Fruit fly (Drosophila melanogaster) whole organism, embryonic: ENCODE results near the gene ZIPIC.

ENCODE experiments used
- ATbp ChIP-seq: fragments of 200-800 bp; sonication (Bioruptor generic); optimal IDR thresholded peaks from 2 replicates; lab custom pipeline; 2017; ENCODE audit warnings: missing biosample characterization, mild to moderate bottlenecking, missing genetic modification characterization, missing genetic modification reagents
- Ada2b ChIP-seq: fragments of 200-800 bp; sonication (Bioruptor generic); IDR thresholded peaks from 2 replicates; pipeline ENCODE4 v1.3.6; 2022; ENCODE audit warnings: missing biosample characterization, missing genetic modification characterization
- CG10543 ChIP-seq: fragments of 200-800 bp; sonication (Bioruptor generic); optimal IDR thresholded peaks from 3 replicates; lab custom pipeline; 2017; ENCODE audit warnings: missing biosample characterization, mild to moderate bottlenecking, missing genetic modification characterization, moderate library complexity
- CG11398 ChIP-seq: fragments of 200-800 bp; sonication (Bioruptor generic); optimal IDR thresholded peaks from 2 replicates; lab custom pipeline; 2016; ENCODE audit warnings: missing biosample characterization, missing genetic modification characterization
- CG15073 ChIP-seq: fragments of 200-800 bp; sonication (Bioruptor generic); optimal IDR thresholded peaks from 2 replicates; lab custom pipeline; 2016; ENCODE audit warnings: missing biosample characterization, missing genetic modification characterization
- CG1832 ChIP-seq: fragments of 200-800 bp; sonication (Bioruptor generic); optimal IDR thresholded peaks from 2 replicates; lab custom pipeline; 2017; ENCODE audit warnings: missing biosample characterization, mild to moderate bottlenecking, missing genetic modification characterization, inconsistent platforms
- CG32532 ChIP-seq: fragments of 200-800 bp; sonication (Bioruptor generic); IDR thresholded peaks from 2 replicates; pipeline ENCODE4 v1.3.6; 2022; ENCODE audit warnings: missing biosample characterization, missing genetic modification characterization
- CG3995 ChIP-seq: fragments of 200-800 bp; sonication (Bioruptor generic); optimal IDR thresholded peaks from 3 replicates; lab custom pipeline; 2016; ENCODE audit warnings: missing biosample characterization, missing genetic modification characterization
- CG4282 ChIP-seq: fragments of 200-800 bp; sonication (Bioruptor generic); optimal IDR thresholded peaks from 2 replicates; lab custom pipeline; 2016; ENCODE audit warnings: missing biosample characterization, missing genetic modification characterization
- CG4617 ChIP-seq: fragments of 200-800 bp; sonication (Bioruptor generic); optimal IDR thresholded peaks from 3 replicates; lab custom pipeline; 2016; ENCODE audit warnings: missing biosample characterization, missing genetic modification characterization, borderline replicate concordance
- CG4854 ChIP-seq: fragments of 200-800 bp; sonication (Bioruptor generic); optimal IDR thresholded peaks from 2 replicates; lab custom pipeline; 2016; ENCODE audit warnings: missing biosample characterization, missing genetic modification characterization, inconsistent platforms
- CG6175 ChIP-seq: fragments of 200-800 bp; sonication (Bioruptor generic); IDR thresholded peaks from 3 replicates; pipeline ENCODE4 v1.3.6; 2022; ENCODE audit warnings: missing biosample characterization, missing genetic modification characterization
- CG8089 ChIP-seq: fragments of 200-800 bp; sonication (Bioruptor generic); optimal IDR thresholded peaks from 3 replicates; lab custom pipeline; 2016; ENCODE audit warnings: missing biosample characterization, missing genetic modification characterization
- D19A ChIP-seq: fragments of 200-800 bp; optimal IDR thresholded peaks from 3 replicates; lab custom pipeline; 2019; ENCODE audit warnings: missing biosample characterization, mild to moderate bottlenecking, missing genetic modification characterization, moderate library complexity
- E2f1 ChIP-seq: fragments of 200-800 bp; sonication (Bioruptor generic); IDR thresholded peaks from 2 replicates; pipeline ENCODE4 v1.3.6; 2022; ENCODE audit warnings: missing biosample characterization, missing genetic modification characterization
- E2f2 ChIP-seq: fragments of 200-800 bp; sonication (Bioruptor generic); IDR thresholded peaks from 2 replicates; pipeline ENCODE4 v1.3.6; 2022; ENCODE audit warnings: missing biosample characterization, missing genetic modification characterization
- H2.0 ChIP-seq: fragments of 200-800 bp; sonication (Bioruptor generic); IDR thresholded peaks from 2 replicates; pipeline ENCODE4 v1.3.6; 2022; ENCODE audit warnings: missing biosample characterization, missing genetic modification characterization
- Kr ChIP-seq: fragments of 200-800 bp; sonication (Bioruptor generic); optimal IDR thresholded peaks from 2 replicates; lab custom pipeline; 2017; ENCODE audit warnings: missing biosample characterization, mild to moderate bottlenecking, missing genetic modification characterization
- MTF-1 ChIP-seq: fragments of 200-800 bp; sonication (Bioruptor generic); optimal IDR thresholded peaks from 2 replicates; lab custom pipeline; 2018; ENCODE audit warnings: missing biosample characterization, mild to moderate bottlenecking, missing genetic modification characterization, borderline replicate concordance
- Nf-YB ChIP-seq: fragments of 200-800 bp; sonication (Bioruptor generic); optimal IDR thresholded peaks from 3 replicates; lab custom pipeline; 2019; ENCODE audit warnings: missing biosample characterization, mild to moderate bottlenecking, missing genetic modification characterization, moderate library complexity
- Pdp1 ChIP-seq, 2 experiments: fragments of 200-800 bp; sonication (Bioruptor generic); optimal IDR thresholded peaks; 3 replicates each; lab custom pipeline; 2016; ENCODE audit warnings: missing biosample characterization in 2 of 2, missing genetic modification characterization in 2 of 2, mild to moderate bottlenecking in 1 of 2, moderate library complexity in 1 of 2
- Scr ChIP-seq: fragments of 200-800 bp; sonication (Bioruptor generic); IDR thresholded peaks from 2 replicates; pipeline ENCODE4 v1.3.6; 2022; ENCODE audit warnings: missing biosample characterization, missing genetic modification characterization; ENCODE audit not compliant: partially characterized antibody
- Vsx1 ChIP-seq: fragments of 200-800 bp; sonication (Bioruptor generic); optimal IDR thresholded peaks from 2 replicates; lab custom pipeline; 2017; ENCODE audit warnings: missing biosample characterization, mild to moderate bottlenecking, missing genetic modification characterization, missing genetic modification reagents
- YL-1 ChIP-seq: fragments of 200-800 bp; sonication (Bioruptor generic); optimal IDR thresholded peaks from 3 replicates; lab custom pipeline; 2017; ENCODE audit warnings: missing biosample characterization, mild to moderate bottlenecking, missing genetic modification characterization
- al ChIP-seq: fragments of 200-800 bp; sonication (Bioruptor generic); IDR thresholded peaks from 2 replicates; pipeline ENCODE4 v1.3.6; 2022; ENCODE audit warnings: missing biosample characterization, missing genetic modification characterization
- bcd ChIP-seq: fragments of 200-800 bp; sonication (Bioruptor generic); optimal IDR thresholded peaks from 2 replicates; lab custom pipeline; 2017; ENCODE audit warnings: missing biosample characterization, mild to moderate bottlenecking, missing genetic modification characterization
- chif ChIP-seq, 2 experiments: fragments of 200-800 bp; sonication (Bioruptor generic); optimal IDR thresholded peaks; 3 replicates each; lab custom pipeline; 2016; ENCODE audit warnings: missing biosample characterization in 2 of 2, missing genetic modification characterization in 2 of 2
- croc ChIP-seq: fragments of 200-800 bp; sonication (Bioruptor generic); conservative IDR thresholded peaks from 3 replicates; pipeline ENCODE4 v1.3.6; 2022; ENCODE audit warnings: missing biosample characterization, missing genetic modification characterization
- dpn ChIP-seq, 2 experiments: fragments of 200-800 bp; sonication (Bioruptor generic); optimal IDR thresholded peaks; 3 replicates each; lab custom pipeline; 2016; ENCODE audit warnings: missing biosample characterization in 2 of 2, missing genetic modification characterization in 2 of 2
- dysf ChIP-seq: fragments of 200-800 bp; sonication (Bioruptor generic); IDR thresholded peaks from 3 replicates; pipeline ENCODE4 v1.3.6; 2022; ENCODE audit warnings: missing biosample characterization, missing genetic modification characterization
- exex ChIP-seq: fragments of 200-800 bp; sonication (Bioruptor generic); optimal IDR thresholded peaks from 4 replicates; lab custom pipeline; 2018; ENCODE audit warnings: missing biosample characterization, mild to moderate bottlenecking, missing genetic modification characterization, moderate library complexity
- fd3F ChIP-seq: fragments of 200-800 bp; sonication (Bioruptor generic); optimal IDR thresholded peaks from 2 replicates; lab custom pipeline; 2018; ENCODE audit warnings: missing biosample characterization, mild to moderate bottlenecking, missing genetic modification characterization, moderate library complexity
- gfzf ChIP-seq: fragments of 200-800 bp; sonication (Bioruptor generic); optimal IDR thresholded peaks from 2 replicates; lab custom pipeline; 2016; ENCODE audit warnings: missing biosample characterization, mild to moderate bottlenecking, missing genetic modification characterization, moderate library complexity
- h ChIP-seq: fragments of >200 bp; optimal IDR thresholded peaks from 2 replicates; lab custom pipeline; 2017
- jing ChIP-seq: fragments of 200-800 bp; sonication (Bioruptor generic); optimal IDR thresholded peaks from 2 replicates; lab custom pipeline; 2018; ENCODE audit warnings: missing biosample characterization, mild to moderate bottlenecking, missing genetic modification characterization
- mam ChIP-seq: fragments of 200-800 bp; sonication (Bioruptor generic); optimal IDR thresholded peaks from 3 replicates; lab custom pipeline; 2016; ENCODE audit warnings: missing biosample characterization, missing genetic modification characterization
- pan ChIP-seq, 4 experiments: fragments of >200 bp in 3 of 4; fragments of 200-800 bp in 1 of 4; sonication (Bioruptor generic) in 1 of 4; optimal IDR thresholded peaks in 3 of 4; IDR thresholded peaks in 1 of 4; 2 replicates each; pipeline versions ENCODE4 v1.3.6 to Lab custom; 2017 to 2022; ENCODE audit warnings: missing biosample characterization in 2 of 4, missing genetic modification characterization in 2 of 4, mixed read lengths in 1 of 4
- scrt ChIP-seq: fragments of 200-800 bp; sonication (Bioruptor generic); optimal IDR thresholded peaks from 2 replicates; lab custom pipeline; 2018; ENCODE audit warnings: missing biosample characterization, mild to moderate bottlenecking, missing genetic modification characterization, moderate library complexity
- sd ChIP-seq: fragments of 200-800 bp; sonication (Bioruptor generic); optimal IDR thresholded peaks from 3 replicates; lab custom pipeline; 2018; ENCODE audit warnings: missing biosample characterization, mild to moderate bottlenecking, missing genetic modification characterization, moderate library complexity
- sens ChIP-seq: fragments of 200-800 bp; sonication (Bioruptor generic); peaks from one replicate; lab custom pipeline; 2016; ENCODE audit warnings: missing biosample characterization, missing genetic modification characterization
- sima ChIP-seq: fragments of 200-800 bp; sonication (Bioruptor generic); optimal IDR thresholded peaks from 2 replicates; lab custom pipeline; 2016; ENCODE audit warnings: missing biosample characterization, missing genetic modification characterization
- slbo ChIP-seq: fragments of 200-800 bp; sonication (Bioruptor generic); IDR thresholded peaks from 2 replicates; pipeline ENCODE4 v1.3.6; 2022; ENCODE audit warnings: missing biosample characterization, missing genetic modification characterization
- sob ChIP-seq: fragments of 200-800 bp; sonication (Bioruptor generic); IDR thresholded peaks from 2 replicates; pipeline ENCODE4 v1.3.6; 2022; ENCODE audit warnings: missing biosample characterization, missing genetic modification characterization
- sqz ChIP-seq: fragments of 200-800 bp; sonication (Bioruptor generic); optimal IDR thresholded peaks from 3 replicates; lab custom pipeline; 2018; ENCODE audit warnings: missing biosample characterization, mild to moderate bottlenecking, missing genetic modification characterization
- sug ChIP-seq: fragments of 200-800 bp; optimal IDR thresholded peaks from 2 replicates; lab custom pipeline; 2019; ENCODE audit warnings: missing biosample characterization, mild to moderate bottlenecking, missing genetic modification characterization, moderate library complexity
- tgo ChIP-seq: fragments of 200-800 bp; sonication (Bioruptor generic); IDR thresholded peaks from 3 replicates; pipeline ENCODE4 v1.3.6; 2022; ENCODE audit warnings: missing biosample characterization, missing genetic modification characterization
- ttk ChIP-seq: fragments of 200-800 bp; sonication (Bioruptor generic); IDR thresholded peaks from 2 replicates; pipeline ENCODE4 v2.1.2; 2022; ENCODE audit warnings: missing biosample characterization, missing genetic modification characterization
- zfh1 ChIP-seq: fragments of 200-800 bp; sonication (Bioruptor generic); IDR thresholded peaks from 3 replicates; pipeline ENCODE4 v1.3.6; 2022; ENCODE audit warnings: missing biosample characterization, missing genetic modification characterization

ZIPIC gene

dm6 chr3R:30012602-30013489 lies 23.8 kb downstream of the ZIPIC start (continued):
- TF ChIP-seq Nf-YB (GFP tag; lab: Kevin White, UChicago): no peak
- TF ChIP-seq CG15073 (GFP tag; lab: Kevin White, UChicago): no peak
- no peak for TF ChIP-seq Scr
- TF ChIP-seq sens (GFP tag; lab: Kevin White, UChicago): peak; percentile 59
- peak; percentile 17 for TF ChIP-seq YL-1 (GFP tag; lab: Kevin White, UChicago)
- TF ChIP-seq Pdp1 (GFP tag; optimal IDR thresholded peaks at IDR 0.05; lab: Kevin White, UChicago): peak in 1 of 2 experiments; percentile 88
- peak; percentile 83 for TF ChIP-seq CG32532
- TF ChIP-seq sug (tag; lab: Kevin White, UChicago): peak; percentile 25
- no peak for TF ChIP-seq sima (GFP tag; lab: Kevin White, UChicago)
- no peak for TF ChIP-seq sob (GFP tag; lab: Robert Waterston, UW)
- no peak for TF ChIP-seq CG3995 (GFP tag; lab: Kevin White, UChicago)
- TF ChIP-seq E2f2 (GFP tag; lab: Robert Waterston, UW): no peak
- TF ChIP-seq gfzf: no peak
- TF ChIP-seq jing (GFP tag; lab: Kevin White, UChicago): no peak
- TF ChIP-seq H2.0 (GFP tag; lab: Robert Waterston, UW): 0 out of 2 replicates have a peak, but pooled peaks have one; percentile 19
- TF ChIP-seq dpn (GFP tag; optimal IDR thresholded peaks at IDR 0.05; lab: Kevin White, UChicago): peak in 1 of 2 experiments; percentile 19
- TF ChIP-seq CG10543 (GFP tag; lab: Kevin White, UChicago): peak; percentile 18
- TF ChIP-seq sqz (GFP tag; lab: Kevin White, UChicago): no peak
- TF ChIP-seq MTF-1 (GFP tag; lab: Kevin White, UChicago): no peak
- TF ChIP-seq al (GFP tag; lab: Robert Waterston, UW): peak; percentile 36; the same call in 1 of the 2 replicates
- no peak for TF ChIP-seq D19A
- no peak for TF ChIP-seq CG4854 (GFP tag; lab: Kevin White, UChicago)
- no peak for TF ChIP-seq E2f1
- TF ChIP-seq CG6175 (GFP tag; lab: Robert Waterston, UW): no peak
- TF ChIP-seq fd3F (GFP tag; lab: Kevin White, UChicago): no peak
- no peak for TF ChIP-seq Kr (GFP tag; lab: Kevin White, UChicago)
- peak; percentile 20 for TF ChIP-seq Vsx1
- no peak for TF ChIP-seq scrt
- TF ChIP-seq CG4617 (GFP tag; lab: Kevin White, UChicago): no peak
- TF ChIP-seq tgo (GFP tag; lab: Robert Waterston, UW): no peak
- TF ChIP-seq slbo (GFP tag; lab: Robert Waterston, UW): peak; percentile 48; the same call in 1 of the 2 replicates
- TF ChIP-seq CG8089 (GFP tag; lab: Kevin White, UChicago): no peak
- TF ChIP-seq exex (tag; lab: Kevin White, UChicago): peak; percentile 64
- peak; percentile 23 for TF ChIP-seq bcd
- peak; percentile 54; the same call in 2 of the 3 replicates for TF ChIP-seq dysf (GFP tag; lab: Robert Waterston, UW)
- 0 out of 2 replicates have a peak, but pooled peaks have one; percentile 25 for TF ChIP-seq Ada2b
- TF ChIP-seq croc (GFP tag; lab: Robert Waterston, UW): no peak
- 0 out of 2 replicates have a peak, but pooled peaks have one; percentile 9 for TF ChIP-seq ttk (GFP tag; lab: Robert Waterston, UW)
- no peak for TF ChIP-seq ATbp
- peak; percentile 39 for TF ChIP-seq sd
- TF ChIP-seq chif (GFP tag; optimal IDR thresholded peaks at IDR 0.05; lab: Kevin White, UChicago): no peak
- no peak for TF ChIP-seq CG1832 (GFP tag; lab: Kevin White, UChicago)
- no peak for TF ChIP-seq pan (optimal IDR thresholded peaks at IDR 0.05; lab: Kevin White, UChicago)
- peak in 1 of 2 experiments; percentile 45 for TF ChIP-seq pan (GFP tag; optimal IDR thresholded peaks at IDR 0.05 in 1 of 2, IDR thresholded peaks at IDR 0.05 in 1 of 2)
- no peak for TF ChIP-seq zfh1
- no peak for TF ChIP-seq CG4282 (GFP tag; lab: Kevin White, UChicago)
- no peak for TF ChIP-seq CG11398
- TF ChIP-seq mam: peak; percentile 60
- no peak for TF ChIP-seq h (lab: Kevin White, UChicago)
